Worm (Caenorhabditis elegans): ENCODE data around the gene ZC155.4.

Gene ZC155.4

ce11 chrIII:5202641-5203040 lies 12.6 kb downstream of the ZC155.4 start (continued):
- TF ChIP-seq zfp-2 (tag; optimal IDR thresholded peaks at IDR 0.05): no peak
- TF ChIP-seq ceh-28 (tag; optimal IDR thresholded peaks at IDR 0.05): no peak
- TF ChIP-seq hmg-1.1 (GFP tag; IDR thresholded peaks at IDR 0.05): 0 out of 2 replicates have a peak, but pooled peaks have one; percentile 38
- no peak for TF ChIP-seq sdz-12 (GFP tag; optimal IDR thresholded peaks at IDR 0.05)
- TF ChIP-seq T20F7.1 (GFP tag; optimal IDR thresholded peaks at IDR 0.05): peak; percentile 46
- no peak for TF ChIP-seq egl-27 (tag; optimal IDR thresholded peaks at IDR 0.05)
- peak; percentile 47 for TF ChIP-seq nhr-10 (tag; optimal IDR thresholded peaks at IDR 0.05)
- TF ChIP-seq nhr-28 (tag; optimal IDR thresholded peaks at IDR 0.05): peak; percentile 100
- TF ChIP-seq mdl-1 (tag; optimal IDR thresholded peaks at IDR 0.05): peak in 1 of 2 experiments; percentile 75
- no peak for TF ChIP-seq attf-4 (tag; optimal IDR thresholded peaks at IDR 0.05)
- peak; percentile 71 for TF ChIP-seq nhr-102 (tag; optimal IDR thresholded peaks at IDR 0.05)
- no peak for TF ChIP-seq dmd-9 (GFP tag; IDR thresholded peaks at IDR 0.05)
- TF ChIP-seq lin-39 (tag; optimal IDR thresholded peaks at IDR 0.05): no peak
- TF ChIP-seq dve-1 (tag; optimal IDR thresholded peaks at IDR 0.05; ENCODE audit: insufficient read depth): peak; percentile 94
- no peak for TF ChIP-seq ceh-20 (GFP tag; IDR thresholded peaks at IDR 0.05)
- TF ChIP-seq cey-2 (tag; optimal IDR thresholded peaks at IDR 0.05; ENCODE audit: borderline replicate concordance, insufficient read depth): no peak
- no peak for TF ChIP-seq ZK546.5 (tag; optimal IDR thresholded peaks at IDR 0.05)
- TF ChIP-seq mdt-29 (GFP tag; IDR thresholded peaks at IDR 0.05): no peak
- no peak for TF ChIP-seq jun-1 (tag; optimal IDR thresholded peaks at IDR 0.05)
- no peak for TF ChIP-seq ceh-62 (tag; optimal IDR thresholded peaks at IDR 0.05)
- no peak for TF ChIP-seq Y105C5A.15 (GFP tag; IDR thresholded peaks at IDR 0.05)
- TF ChIP-seq zfp-3 (GFP tag; conservative IDR thresholded peaks at IDR 0.05): no peak
- TF ChIP-seq spr-3 (GFP tag; optimal IDR thresholded peaks at IDR 0.05): no peak
- TF ChIP-seq ceh-82 (tag; optimal IDR thresholded peaks at IDR 0.05): no peak
- no peak for TF ChIP-seq F26F4.8 (GFP tag; conservative IDR thresholded peaks at IDR 0.05)
- peak; percentile 64 for TF ChIP-seq aha-1 (tag)
- no peak for TF ChIP-seq mxl-2 (GFP tag; conservative IDR thresholded peaks at IDR 0.05)
- no peak for TF ChIP-seq dmd-8 (GFP tag; IDR thresholded peaks at IDR 0.05)
- no peak for TF ChIP-seq madf-5 (GFP tag; IDR thresholded peaks at IDR 0.05)
- no peak for TF ChIP-seq aly-2 (tag; optimal IDR thresholded peaks at IDR 0.05)
- TF ChIP-seq lin-29 (GFP tag; IDR thresholded peaks at IDR 0.05): no peak
- TF ChIP-seq tag-97 (GFP tag; IDR thresholded peaks at IDR 0.05): no peak
- peak; percentile 79 for TF ChIP-seq mep-1 (tag; optimal IDR thresholded peaks at IDR 0.05)
- TF ChIP-seq spr-1 (tag; optimal IDR thresholded peaks at IDR 0.05): no peak
- peak; percentile 13 for TF ChIP-seq dpl-1 (GFP tag; optimal IDR thresholded peaks at IDR 0.05)
- TF ChIP-seq nhr-76 (tag; optimal IDR thresholded peaks at IDR 0.05): no peak
- TF ChIP-seq hif-1 (tag; optimal IDR thresholded peaks at IDR 0.05): peak in 1 of 2 experiments; percentile 78
- peak; percentile 59 for TF ChIP-seq nhr-25 (tag; optimal IDR thresholded peaks at IDR 0.05; ENCODE audit: borderline replicate concordance, insufficient read depth)
- TF ChIP-seq nhr-237 (tag; optimal IDR thresholded peaks at IDR 0.05): no peak
- no peak for TF ChIP-seq egl-43 (GFP tag; IDR thresholded peaks at IDR 0.05)
- no peak for TF ChIP-seq Y5F2A.4 (GFP tag; optimal IDR thresholded peaks at IDR 0.05)
- 0 out of 2 replicates have a peak, but pooled peaks have one; percentile 18 for TF ChIP-seq pha-4 (GFP tag; IDR thresholded peaks at IDR 0.05)
- TF ChIP-seq pha-4 (tag; optimal IDR thresholded peaks at IDR 0.05): no peak
- TF ChIP-seq zip-2 (tag; optimal IDR thresholded peaks at IDR 0.05): no peak
- TF ChIP-seq Y48G9A.11 (GFP tag; IDR thresholded peaks at IDR 0.05): no peak
- TF ChIP-seq lin-1 (GFP tag; IDR thresholded peaks at IDR 0.05): no peak
- no peak for TF ChIP-seq F10B5.3 (tag; optimal IDR thresholded peaks at IDR 0.05)
- TF ChIP-seq saeg-2 (GFP tag; IDR thresholded peaks at IDR 0.05): no peak
- TF ChIP-seq lir-3 (tag; optimal IDR thresholded peaks at IDR 0.05): no peak
- TF ChIP-seq unc-39 (tag; optimal IDR thresholded peaks at IDR 0.05): no peak
- TF ChIP-seq dmd-6 (GFP tag; IDR thresholded peaks at IDR 0.05): peak; percentile 69
- no peak for TF ChIP-seq ceh-32 (tag; optimal IDR thresholded peaks at IDR 0.05; ENCODE audit: poor library complexity)
